Worm (Caenorhabditis elegans): ENCODE results near the gene msp-3.

- TF ChIP-seq ama-1 (optimal IDR thresholded peaks at IDR 0.05) = no peak
- no peak for TF ChIP-seq lsy-2 (tag; optimal IDR thresholded peaks at IDR 0.05)
- no peak for TF ChIP-seq mbf-1 (tag; optimal IDR thresholded peaks at IDR 0.05)
- no peak for TF ChIP-seq elt-3 (tag; optimal IDR thresholded peaks at IDR 0.05)
- TF ChIP-seq lin-13 (GFP tag; optimal IDR thresholded peaks at IDR 0.05) = no peak
- TF ChIP-seq unc-62 (GFP tag; optimal IDR thresholded peaks at IDR 0.05) = no peak
- TF ChIP-seq mdl-1 (tag; optimal IDR thresholded peaks at IDR 0.05) = no peak
Measured at ce11 chrII:4815356-4815755, 29.3 kb upstream of the msp-3 start.
